Fruit fly (Drosophila melanogaster) whole organism, pupa: ENCODE results near the gene CG7376.

Experiments
- CG12605 ChIP-seq: fragments of 200-800 bp; sonication (Bioruptor generic); IDR thresholded peaks from 2 replicates; pipeline ENCODE4 v1.3.6; 2022; ENCODE audit warnings: missing biosample characterization, missing genetic modification characterization
- CG13204 ChIP-seq: fragments of 200-800 bp; sonication (Bioruptor generic); optimal IDR thresholded peaks from 2 replicates; lab custom pipeline; 2018; ENCODE audit warnings: missing biosample characterization, mild to moderate bottlenecking, missing genetic modification characterization, moderate library complexity
- CG14655 ChIP-seq: fragments of 200-800 bp; sonication (Bioruptor generic); optimal IDR thresholded peaks from 3 replicates; lab custom pipeline; 2017; ENCODE audit warnings: mild to moderate bottlenecking, missing biosample characterization, missing genetic modification reagents, missing genetic modification characterization
- CG15710 ChIP-seq: fragments of 200-800 bp; sonication (Bioruptor generic); optimal IDR thresholded peaks from 2 replicates; lab custom pipeline; 2018; ENCODE audit warnings: missing biosample characterization, mild to moderate bottlenecking, missing genetic modification characterization, moderate library complexity
- CG32121 ChIP-seq: fragments of 200-800 bp; sonication (Bioruptor generic); IDR thresholded peaks from 2 replicates; pipeline ENCODE4 v1.3.6; 2022; ENCODE audit warnings: missing biosample characterization, missing genetic modification characterization
- CG8159 ChIP-seq: fragments of 200-800 bp; sonication (Bioruptor generic); optimal IDR thresholded peaks from 3 replicates; lab custom pipeline; 2018; ENCODE audit warnings: missing biosample characterization, mild to moderate bottlenecking, missing genetic modification characterization, moderate library complexity
- gl ChIP-seq: fragments of 200-800 bp; sonication (Bioruptor generic); optimal IDR thresholded peaks from 2 replicates; lab custom pipeline; 2018; ENCODE audit warnings: missing biosample characterization, mild to moderate bottlenecking, missing genetic modification characterization
- rn ChIP-seq: fragments of 200-800 bp; sonication (Bioruptor generic); IDR thresholded peaks from 2 replicates; pipeline ENCODE4 v1.3.6; 2022; ENCODE audit warnings: missing biosample characterization, missing genetic modification characterization

dm6 chr3L:6216787-6217078 lies 42.7 kb downstream of the CG7376 start:
- TF ChIP-seq CG32121 (no peak), rn (GFP tag; lab: Robert Waterston, UW) (no peak), CG12605 (no peak), gl (tag; lab: Kevin White, UChicago) (no peak), CG13204 (GFP tag; lab: Kevin White, UChicago) (no peak), CG15710 (tag; lab: Kevin White, UChicago) (no peak), CG8159 (tag; lab: Kevin White, UChicago) (no peak), CG14655 (GFP tag; lab: Kevin White, UChicago) (no peak)
